Worm (Caenorhabditis elegans) whole organism, L4 larva: ENCODE data around the gene nol-9.

Experiments used
- D1046.2 ChIP-seq: fragments of 200-800 bp; sonication (Bioruptor generic); IDR thresholded peaks from 2 replicates; pipeline ENCODE4 v1.3.6; 2022; ENCODE audit warnings: missing genetic modification characterization, missing compliant biosample characterization
- F37D6.2 ChIP-seq: sonication (generic microtip); optimal IDR thresholded peaks from 2 replicates; lab custom pipeline; 2016; ENCODE audit warnings: mild to moderate bottlenecking, missing genetic modification characterization, missing compliant biosample characterization
- F44E2.7 ChIP-seq: fragments of 200-800 bp; sonication (Bioruptor generic); IDR thresholded peaks from 2 replicates; pipeline ENCODE4 v2.1.2; 2022; ENCODE audit warnings: missing genetic modification characterization, missing compliant biosample characterization
- F49E8.2 ChIP-seq: sonication (generic microtip); optimal IDR thresholded peaks from 2 replicates; lab custom pipeline; 2016; ENCODE audit warnings: missing compliant biosample characterization, mild to moderate bottlenecking, missing genetic modification characterization, borderline replicate concordance
- T26A8.4 ChIP-seq: fragments of 200-800 bp; sonication (Bioruptor generic); IDR thresholded peaks from 2 replicates; pipeline ENCODE4 v1.3.6; 2022; ENCODE audit warnings: missing genetic modification characterization, missing compliant biosample characterization
- Y5F2A.4 ChIP-seq: fragments of 200-800 bp; sonication (Bioruptor generic); optimal IDR thresholded peaks from 2 replicates; lab custom pipeline; 2018; ENCODE audit warnings: mild to moderate bottlenecking, missing genetic modification characterization, missing compliant biosample characterization
- Y75B8A.6 ChIP-seq: fragments of 200-800 bp; sonication (Bioruptor generic); IDR thresholded peaks from 2 replicates; pipeline ENCODE4 v1.3.6; 2022; ENCODE audit warnings: missing genetic modification reagents, missing genetic modification characterization, missing compliant biosample characterization
- ZK546.5 ChIP-seq, 2 experiments: sonication (generic microtip); optimal IDR thresholded peaks; 2 replicates each; lab custom pipeline; 2017; ENCODE audit warnings: missing biosample characterization in 2 of 2, missing genetic modification characterization in 2 of 2
- aha-1 ChIP-seq: fragments of 150-350 bp; peaks from one replicate; lab custom pipeline; 2014; ENCODE audit warnings: missing biosample characterization, missing genetic modification characterization
- aly-2 ChIP-seq: sonication (generic microtip); optimal IDR thresholded peaks from 2 replicates; lab custom pipeline; 2018; ENCODE audit warnings: missing biosample characterization, missing genetic modification characterization
- ama-1 ChIP-seq: fragments of 150-350 bp; optimal IDR thresholded peaks from 2 replicates; lab custom pipeline; 2014; ENCODE audit warnings: inconsistent platforms, mixed read lengths
- attf-4 ChIP-seq: sonication (generic microtip); optimal IDR thresholded peaks from 3 replicates; lab custom pipeline; 2017; ENCODE audit warnings: missing biosample characterization, missing genetic modification characterization
- ceh-44 ChIP-seq: fragments of 200-800 bp; sonication (Bioruptor generic); IDR thresholded peaks from 2 replicates; pipeline ENCODE4 v1.3.6; 2022; ENCODE audit warnings: missing genetic modification reagents, missing genetic modification characterization, missing compliant biosample characterization
- ceh-82 ChIP-seq: sonication (generic microtip); optimal IDR thresholded peaks from 2 replicates; lab custom pipeline; 2017; ENCODE audit warnings: missing biosample characterization, missing genetic modification characterization
- cey-2 ChIP-seq: sonication (generic microtip); optimal IDR thresholded peaks from 3 replicates; lab custom pipeline; 2017; ENCODE audit warnings: missing genetic modification characterization, mild to moderate bottlenecking, missing compliant biosample characterization, antibody characterized with exemption, borderline replicate concordance; ENCODE audit not compliant: insufficient read depth
- ctbp-1 ChIP-seq: fragments of 200-800 bp; sonication (Bioruptor generic); IDR thresholded peaks from 2 replicates; pipeline ENCODE4 v1.3.6; 2022; ENCODE audit warnings: missing genetic modification reagents, missing genetic modification characterization, missing compliant biosample characterization
- daf-12 ChIP-seq: fragments of 150-350 bp; optimal IDR thresholded peaks from 2 replicates; lab custom pipeline; 2014; ENCODE audit warnings: missing biosample characterization, missing genetic modification reagents, missing genetic modification characterization
- daf-16 ChIP-seq, 3 experiments: sonication (generic microtip); optimal IDR thresholded peaks; 2 replicates each; lab custom pipeline; 2016 to 2017; ENCODE audit warnings: missing genetic modification characterization in 3 of 3, missing genetic modification reagents in 3 of 3, mild to moderate bottlenecking in 2 of 3, missing compliant biosample characterization in 2 of 3, missing biosample characterization in 1 of 3, moderate library complexity in 1 of 3
- dmd-6 ChIP-seq: fragments of 200-800 bp; sonication (Bioruptor generic); IDR thresholded peaks from 2 replicates; pipeline ENCODE4 v1.3.6; 2022; ENCODE audit warnings: missing genetic modification reagents, missing genetic modification characterization, missing compliant biosample characterization
- dmd-9 ChIP-seq: fragments of 200-800 bp; sonication (Bioruptor generic); IDR thresholded peaks from 2 replicates; pipeline ENCODE4 v1.3.6; 2022; ENCODE audit warnings: missing genetic modification reagents, missing genetic modification characterization, missing compliant biosample characterization
- dpl-1 ChIP-seq: fragments of 150-350 bp; optimal IDR thresholded peaks from 2 replicates; lab custom pipeline; 2014; ENCODE audit warnings: missing biosample characterization, missing genetic modification reagents, missing genetic modification characterization
- dve-1 ChIP-seq: sonication (generic microtip); optimal IDR thresholded peaks from 2 replicates; lab custom pipeline; 2017; ENCODE audit warnings: antibody characterized with exemption, mild to moderate bottlenecking, missing genetic modification characterization, missing compliant biosample characterization; ENCODE audit not compliant: insufficient read depth
- egl-27 ChIP-seq: sonication (generic microtip); optimal IDR thresholded peaks from 3 replicates; lab custom pipeline; 2017; ENCODE audit warnings: missing biosample characterization, missing genetic modification reagents, missing genetic modification characterization
- hif-1 ChIP-seq, 2 experiments: sonication (generic microtip); optimal IDR thresholded peaks; 2 replicates each; lab custom pipeline; 2016 to 2017; ENCODE audit warnings: missing compliant biosample characterization in 2 of 2, missing genetic modification characterization in 2 of 2, missing genetic modification reagents in 2 of 2, missing genotype in 2 of 2, mild to moderate bottlenecking in 1 of 2
- hlh-11 ChIP-seq: fragments of 200-800 bp; sonication (Bioruptor generic); optimal IDR thresholded peaks from 2 replicates; lab custom pipeline; 2018; ENCODE audit warnings: mild to moderate bottlenecking, missing genetic modification characterization, missing compliant biosample characterization
- hlh-30 ChIP-seq: sonication (generic microtip); optimal IDR thresholded peaks from 2 replicates; lab custom pipeline; 2017; ENCODE audit warnings: antibody characterized with exemption, mild to moderate bottlenecking, missing genetic modification characterization, missing compliant biosample characterization; ENCODE audit not compliant: insufficient read depth
- hmg-1.1 ChIP-seq: fragments of 200-800 bp; sonication (Bioruptor generic); IDR thresholded peaks from 2 replicates; pipeline ENCODE4 v1.3.6; 2022; ENCODE audit warnings: missing genetic modification reagents, missing genetic modification characterization, missing compliant biosample characterization
- jun-1 ChIP-seq: fragments of 150-350 bp; optimal IDR thresholded peaks from 2 replicates; lab custom pipeline; 2014; ENCODE audit warnings: missing biosample characterization, missing genetic modification reagents, missing genetic modification characterization
- lin-1 ChIP-seq: fragments of 200-800 bp; sonication (Bioruptor generic); IDR thresholded peaks from 2 replicates; pipeline ENCODE4 v1.3.6; 2022; ENCODE audit warnings: missing genetic modification reagents, missing genetic modification characterization, missing compliant biosample characterization
- lin-15B ChIP-seq: fragments of 150-350 bp; sonication (generic microtip); optimal IDR thresholded peaks from 3 replicates; lab custom pipeline; 2014; ENCODE audit warnings: missing biosample characterization, missing genetic modification characterization
- lin-29 ChIP-seq: fragments of 200-800 bp; sonication (Bioruptor generic); IDR thresholded peaks from 2 replicates; pipeline ENCODE4 v1.3.6; 2022; ENCODE audit warnings: missing genetic modification reagents, missing genetic modification characterization, missing compliant biosample characterization
- lin-38 ChIP-seq: fragments of 200-800 bp; sonication (Bioruptor generic); IDR thresholded peaks from 2 replicates; pipeline ENCODE4 v1.3.6; 2022; ENCODE audit warnings: missing genetic modification reagents, missing genetic modification characterization, missing compliant biosample characterization
- mep-1 ChIP-seq: fragments of 150-350 bp; sonication (generic microtip); optimal IDR thresholded peaks from 3 replicates; lab custom pipeline; 2014; ENCODE audit warnings: missing biosample characterization, missing genetic modification characterization
- mxl-3 ChIP-seq: fragments of 200-800 bp; sonication (Bioruptor generic); optimal IDR thresholded peaks from 2 replicates; lab custom pipeline; 2018; ENCODE audit warnings: mild to moderate bottlenecking, missing genetic modification characterization, missing compliant biosample characterization
- nhr-6 ChIP-seq: fragments of 150-350 bp; optimal IDR thresholded peaks from 2 replicates; lab custom pipeline; 2014; ENCODE audit warnings: missing biosample characterization, missing genetic modification characterization
- nhr-76 ChIP-seq: fragments of 150-350 bp; optimal IDR thresholded peaks from 2 replicates; lab custom pipeline; 2014; ENCODE audit warnings: missing biosample characterization, missing genetic modification characterization
- nhr-77 ChIP-seq: fragments of 150-350 bp; optimal IDR thresholded peaks from 2 replicates; lab custom pipeline; 2014; ENCODE audit warnings: missing biosample characterization, missing genetic modification characterization
- pha-4 ChIP-seq, 2 experiments: fragments of 150-350 bp in 1 of 2; fragments of 200-800 bp in 1 of 2; sonication (Bioruptor generic) in 1 of 2; IDR thresholded peaks in 1 of 2; optimal IDR thresholded peaks in 1 of 2; 2 replicates each; pipeline versions ENCODE4 v1.3.6 to Lab custom; 2014 to 2022; ENCODE audit warnings: missing genetic modification characterization in 2 of 2, missing genetic modification reagents in 2 of 2, missing biosample characterization in 1 of 2, missing compliant biosample characterization in 1 of 2
- php-3 ChIP-seq: fragments of 200-800 bp; sonication (Bioruptor generic); IDR thresholded peaks from 2 replicates; pipeline ENCODE4 v1.3.6; 2022; ENCODE audit warnings: missing genetic modification reagents, missing genetic modification characterization, missing compliant biosample characterization
- saeg-2 ChIP-seq: fragments of 200-800 bp; sonication (Bioruptor generic); IDR thresholded peaks from 2 replicates; pipeline ENCODE4 v1.3.6; 2022; ENCODE audit warnings: missing genetic modification reagents, missing genetic modification characterization, missing compliant biosample characterization
- set-16 ChIP-seq: fragments of 200-800 bp; sonication (Bioruptor generic); IDR thresholded peaks from 2 replicates; pipeline ENCODE4 v1.3.6; 2022; ENCODE audit warnings: missing genetic modification reagents, missing genetic modification characterization, missing compliant biosample characterization
- snpc-1.2 ChIP-seq: fragments of 200-800 bp; sonication (Bioruptor generic); IDR thresholded peaks from 2 replicates; pipeline ENCODE4 v1.3.6; 2022; ENCODE audit warnings: missing genetic modification reagents, missing genetic modification characterization, missing compliant biosample characterization
- snpc-4 ChIP-seq: fragments of 150-350 bp; optimal IDR thresholded peaks from 2 replicates; lab custom pipeline; 2014; ENCODE audit warnings: missing biosample characterization, missing genetic modification characterization
- unc-62 ChIP-seq, 3 experiments: fragments of 150-350 bp in 1 of 3; sonication (generic microtip); optimal IDR thresholded peaks in 2 of 3; peaks in 1 of 3; 1 replicate in 1 of 3; 2 replicates in 2 of 3; lab custom pipeline; 2014 to 2017; ENCODE audit warnings: missing biosample characterization in 3 of 3, missing genetic modification characterization in 3 of 3, missing genetic modification reagents in 3 of 3, missing genotype in 1 of 3
- zip-2 ChIP-seq: fragments of 150-350 bp; optimal IDR thresholded peaks from 2 replicates; lab custom pipeline; 2014; ENCODE audit warnings: missing biosample characterization, missing genetic modification characterization
- ztf-7 ChIP-seq: fragments of 150-350 bp; optimal IDR thresholded peaks from 2 replicates; lab custom pipeline; 2014; ENCODE audit warnings: missing biosample characterization, missing genetic modification characterization

The nol-9 gene

DNA sequence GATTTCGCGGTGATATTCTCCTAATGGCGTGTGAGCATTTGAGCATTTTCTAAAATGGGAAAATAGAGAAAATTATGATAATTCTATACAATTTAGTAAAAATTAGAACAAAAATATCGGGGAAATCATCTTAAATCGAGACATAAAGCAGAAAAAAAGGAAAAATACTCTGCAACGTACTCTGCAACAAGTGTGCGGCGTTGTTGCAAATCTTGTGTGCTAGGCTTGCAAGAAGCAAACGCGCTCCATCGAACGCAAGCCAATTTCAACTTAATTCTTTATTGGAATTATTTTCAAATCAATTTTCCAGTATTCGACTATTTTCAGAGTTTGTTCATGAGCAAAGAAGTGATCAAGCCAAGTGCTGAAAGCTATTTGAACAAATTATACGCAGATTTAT lies 36.3 kb upstream of the nol-9 start, which contains the start of the genes Y62E10A.20, Y62E10A.23 and mdt-9 (continued):
- TF ChIP-seq dve-1 (tag; lab: Kevin White, UChicago) (peak; percentile 70), hmg-1.1 (GFP tag; lab: Robert Waterston, UW) (peak; percentile 59), ama-1 (lab: Kevin White, UChicago) (peak; percentile 20), nhr-77 (tag; lab: Kevin White, UChicago) (peak; percentile 38), nhr-76 (tag; lab: Kevin White, UChicago) (no peak), aha-1 (peak; percentile 96), hif-1 (tag; optimal IDR thresholded peaks at IDR 0.05; lab: Kevin White, UChicago) (peak in 1 of 2 experiments; percentile 76), ctbp-1 (peak; percentile 14; the same call in 1 of the 2 replicates), lin-15B (tag; lab: Kevin White, UChicago) (peak; percentile 7), hlh-30 (peak; percentile 45), nhr-6 (tag; lab: Kevin White, UChicago) (peak; percentile 92), ceh-44 (no peak), snpc-1.2 (GFP tag; lab: Robert Waterston, UW) (0 out of 2 replicates have a peak, but pooled peaks have one; percentile 67), dmd-9 (no peak), daf-16 (GFP tag; optimal IDR thresholded peaks at IDR 0.05; lab: Kevin White, UChicago) (no peak), daf-16 (tag; optimal IDR thresholded peaks at IDR 0.05; lab: Kevin White, UChicago) (peak; percentile 31), ztf-7 (peak; percentile 65), Y5F2A.4 (no peak), zip-2 (no peak), dmd-6 (GFP tag; lab: Robert Waterston, UW) (no peak)

DNA sequence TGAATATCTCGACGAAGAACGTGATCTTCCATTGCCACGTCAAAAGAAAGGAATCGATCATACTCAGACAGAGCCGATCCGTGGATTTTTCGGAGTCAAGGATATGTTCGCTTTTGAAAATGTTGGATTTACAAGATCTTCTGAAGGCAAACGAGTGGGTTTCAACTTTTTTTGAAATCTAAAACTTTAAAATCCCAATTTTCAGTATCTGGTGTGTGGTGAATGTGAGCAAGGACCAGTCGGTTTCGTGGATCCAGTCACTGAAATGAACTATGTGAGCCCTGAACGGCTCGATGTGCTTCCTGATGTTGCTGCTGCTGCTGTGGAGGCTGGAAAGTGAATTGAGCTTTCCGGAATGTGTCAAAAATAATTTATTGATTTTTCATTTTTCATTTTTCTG lies 35.4 kb upstream of the nol-9 start, which contains the start of gene lsm-3:
Gene lsm-3, plus strand, starts transcription at position 301 of the 400 bp plus-strand sequence.
- TF ChIP-seq lin-29 (GFP tag; lab: Robert Waterston, UW) (no peak), nhr-77 (tag; lab: Kevin White, UChicago) (no peak), unc-62 (GFP tag; optimal IDR thresholded peaks at IDR 0.05 in 1 of 2; lab: Kevin White, UChicago) (peak in 1 of 2 experiments; percentile 88), unc-62 (tag; optimal IDR thresholded peaks at IDR 0.05; lab: Kevin White, UChicago) (no peak), php-3 (GFP tag; lab: Robert Waterston, UW) (no peak)

ce11 chrIV:13388779-13389178 lies 33.5 kb upstream of the nol-9 start:
- TF ChIP-seq lin-15B (tag; lab: Kevin White, UChicago) (no peak), cey-2 (tag; lab: Kevin White, UChicago) (no peak), aly-2 (tag; lab: Kevin White, UChicago) (no peak), T26A8.4 (GFP tag; lab: Robert Waterston, UW) (peak; percentile 69), snpc-4 (no peak), pha-4 (GFP tag; IDR thresholded peaks at IDR 0.05; lab: Robert Waterston, UW) (peak; percentile 42; the same call in 1 of the 2 replicates), pha-4 (tag; optimal IDR thresholded peaks at IDR 0.05; lab: Kevin White, UChicago) (no peak), dve-1 (tag; lab: Kevin White, UChicago) (no peak), daf-12 (tag; lab: Kevin White, UChicago) (no peak), F37D6.2 (no peak), mep-1 (tag; lab: Kevin White, UChicago) (peak; percentile 83), hlh-11 (tag; lab: Kevin White, UChicago) (peak; percentile 39), F49E8.2 (tag; lab: Kevin White, UChicago) (no peak), D1046.2 (GFP tag; lab: Robert Waterston, UW) (no peak), aha-1 (peak; percentile 95), attf-4 (tag; lab: Kevin White, UChicago) (no peak), set-16 (GFP tag; lab: Robert Waterston, UW) (no peak), hif-1 (tag; optimal IDR thresholded peaks at IDR 0.05; lab: Kevin White, UChicago) (peak in 1 of 2 experiments; percentile 45), lin-38 (GFP tag; lab: Robert Waterston, UW) (peak; percentile 70), Y75B8A.6 (GFP tag; lab: Robert Waterston, UW) (no peak), mxl-3 (GFP tag; lab: Kevin White, UChicago) (no peak), dpl-1 (no peak), jun-1 (peak; percentile 13), egl-27 (tag; lab: Kevin White, UChicago) (no peak), ama-1 (lab: Kevin White, UChicago) (peak; percentile 94), ztf-7 (no peak), lin-1 (GFP tag; lab: Robert Waterston, UW) (peak; percentile 55; the same call in 1 of the 2 replicates), saeg-2 (GFP tag; lab: Robert Waterston, UW) (no peak), F44E2.7 (GFP tag; lab: Robert Waterston, UW) (no peak), ceh-82 (tag; lab: Kevin White, UChicago) (no peak), ZK546.5 (tag; optimal IDR thresholded peaks at IDR 0.05; lab: Kevin White, UChicago) (no peak)
